Worm (Caenorhabditis elegans) whole organism, young adult: ENCODE measurements around the gene irld-51.
A peak's percentile ranks its signal among the peaks of the same experiment; 100 is the strongest.

Source experiments
- B0019.2 ChIP-seq: fragments of 200-800 bp; sonication (Bioruptor generic); conservative IDR thresholded peaks from 2 replicates; pipeline ENCODE4 v1.3.6; 2022; ENCODE audit warnings: missing genetic modification reagents, missing genetic modification characterization, missing compliant biosample characterization
- B0261.1 ChIP-seq: sonication (generic microtip); optimal IDR thresholded peaks from 2 replicates; lab custom pipeline; 2016; ENCODE audit warnings: mild to moderate bottlenecking, missing genetic modification characterization, moderate library complexity, missing compliant biosample characterization
- C17E4.6 ChIP-seq: fragments of 200-800 bp; sonication (Bioruptor generic); IDR thresholded peaks from 2 replicates; pipeline ENCODE4 v1.3.6; 2022; ENCODE audit warnings: missing genetic modification reagents, missing genetic modification characterization, missing compliant biosample characterization
- F10E7.11 ChIP-seq: sonication (generic microtip); optimal IDR thresholded peaks from 2 replicates; lab custom pipeline; 2017; ENCODE audit warnings: mild to moderate bottlenecking, missing genetic modification characterization, moderate library complexity, missing compliant biosample characterization
- F23B12.7 ChIP-seq: sonication (generic microtip); optimal IDR thresholded peaks from 2 replicates; lab custom pipeline; 2017; ENCODE audit warnings: missing genetic modification characterization, mild to moderate bottlenecking, missing compliant biosample characterization, antibody characterized with exemption, moderate library complexity; ENCODE audit not compliant: insufficient read depth
- F52B5.7 ChIP-seq: sonication (generic microtip); optimal IDR thresholded peaks from 2 replicates; lab custom pipeline; 2016; ENCODE audit warnings: mild to moderate bottlenecking, missing genetic modification characterization, missing compliant biosample characterization
- K11D2.4 ChIP-seq: fragments of 200-800 bp; sonication (Bioruptor generic); IDR thresholded peaks from 2 replicates; pipeline ENCODE4 v1.3.6; 2022; ENCODE audit warnings: missing genetic modification reagents, missing genetic modification characterization, missing compliant biosample characterization
- Y53F4B.3 ChIP-seq: fragments of 200-800 bp; sonication (Bioruptor generic); IDR thresholded peaks from 2 replicates; pipeline ENCODE4 v1.3.6; 2022; ENCODE audit warnings: missing genetic modification reagents, missing genetic modification characterization, missing compliant biosample characterization
- aptf-2 ChIP-seq: fragments of 200-800 bp; sonication (Bioruptor generic); conservative IDR thresholded peaks from 2 replicates; pipeline ENCODE4 v1.3.6; 2022; ENCODE audit warnings: missing genetic modification reagents, missing genetic modification characterization, missing compliant biosample characterization
- aptf-3 ChIP-seq: fragments of 200-800 bp; sonication (Bioruptor generic); IDR thresholded peaks from 2 replicates; pipeline ENCODE4 v1.3.6; 2022; ENCODE audit warnings: missing genetic modification characterization, missing compliant biosample characterization
- atf-7 ChIP-seq: sonication (generic microtip); optimal IDR thresholded peaks from 2 replicates; lab custom pipeline; 2017; ENCODE audit warnings: mild to moderate bottlenecking, missing genetic modification characterization, missing compliant biosample characterization
- athp-1 ChIP-seq: sonication (generic microtip); optimal IDR thresholded peaks from 2 replicates; lab custom pipeline; 2017; ENCODE audit warnings: mild to moderate bottlenecking, missing genetic modification characterization, missing compliant biosample characterization
- attf-3 ChIP-seq: fragments of 200-800 bp; sonication (Bioruptor generic); conservative IDR thresholded peaks from 2 replicates; pipeline ENCODE4 v1.3.6; 2022; ENCODE audit warnings: missing genetic modification reagents, missing genetic modification characterization, missing compliant biosample characterization
- attf-5 ChIP-seq: fragments of 200-800 bp; sonication (Bioruptor generic); optimal IDR thresholded peaks from 2 replicates; lab custom pipeline; 2018; ENCODE audit warnings: mild to moderate bottlenecking, missing genetic modification characterization, missing compliant biosample characterization
- bed-1 ChIP-seq: fragments of 200-800 bp; sonication (Bioruptor generic); IDR thresholded peaks from 2 replicates; pipeline ENCODE4 v1.3.6; 2022; ENCODE audit warnings: missing genetic modification reagents, missing genetic modification characterization, missing compliant biosample characterization
- ceh-27 ChIP-seq: fragments of 200-800 bp; sonication (Bioruptor generic); optimal IDR thresholded peaks from 2 replicates; lab custom pipeline; 2018; ENCODE audit warnings: mild to moderate bottlenecking, missing genetic modification characterization, moderate library complexity, missing compliant biosample characterization
- ceh-58 ChIP-seq: fragments of 200-800 bp; sonication (Bioruptor generic); IDR thresholded peaks from 2 replicates; pipeline ENCODE4 v1.3.6; 2022; ENCODE audit warnings: missing genetic modification characterization, missing compliant biosample characterization
- ceh-91 ChIP-seq: fragments of 200-800 bp; sonication (Bioruptor generic); IDR thresholded peaks from 2 replicates; pipeline ENCODE4 v1.3.6; 2022; ENCODE audit warnings: missing genetic modification reagents, missing genetic modification characterization, missing compliant biosample characterization
- dox-1 ChIP-seq: fragments of 200-800 bp; sonication (Bioruptor generic); IDR thresholded peaks from 2 replicates; pipeline ENCODE4 v1.3.6; 2022; ENCODE audit warnings: missing genetic modification reagents, missing genetic modification characterization, missing compliant biosample characterization
- efl-1 ChIP-seq: fragments of 150-350 bp; optimal IDR thresholded peaks from 2 replicates; lab custom pipeline; 2014; ENCODE audit warnings: missing biosample characterization, missing genetic modification reagents, missing genetic modification characterization
- egl-44 ChIP-seq: fragments of 200-800 bp; sonication (Bioruptor generic); IDR thresholded peaks from 2 replicates; pipeline ENCODE4 v1.3.6; 2022; ENCODE audit warnings: missing genetic modification reagents, missing genetic modification characterization, missing compliant biosample characterization
- egrh-3 ChIP-seq: fragments of 200-800 bp; sonication (Bioruptor generic); IDR thresholded peaks from 2 replicates; pipeline ENCODE4 v1.3.6; 2022; ENCODE audit warnings: missing genetic modification reagents, missing genetic modification characterization, missing compliant biosample characterization
- ekl-4 ChIP-seq: fragments of 200-800 bp; sonication (Bioruptor generic); IDR thresholded peaks from 2 replicates; pipeline ENCODE4 v1.3.6; 2022; ENCODE audit warnings: missing genetic modification reagents, missing genetic modification characterization, missing compliant biosample characterization
- him-1 ChIP-seq: sonication (generic microtip); optimal IDR thresholded peaks from 2 replicates; lab custom pipeline; 2016; ENCODE audit warnings: missing genotype, missing genetic modification reagents, missing genetic modification characterization, missing compliant biosample characterization
- hmg-1.2 ChIP-seq: fragments of 200-800 bp; sonication (Bioruptor generic); IDR thresholded peaks from 2 replicates; pipeline ENCODE4 v1.3.6; 2022; ENCODE audit warnings: missing genetic modification reagents, missing genetic modification characterization, missing compliant biosample characterization
- hmg-20 ChIP-seq: fragments of 200-800 bp; sonication (Bioruptor generic); IDR thresholded peaks from 2 replicates; pipeline ENCODE4 v1.3.6; 2022; ENCODE audit warnings: missing genetic modification reagents, missing genetic modification characterization, missing compliant biosample characterization
- let-607 ChIP-seq, 2 experiments: fragments of 200-800 bp in 1 of 2; sonication (Bioruptor generic) in 1 of 2; sonication (generic microtip) in 1 of 2; optimal IDR thresholded peaks; 2 replicates each; lab custom pipeline; 2016 to 2018; ENCODE audit warnings: mild to moderate bottlenecking in 2 of 2, missing compliant biosample characterization in 2 of 2, missing genetic modification characterization in 2 of 2, moderate library complexity in 2 of 2, missing genotype in 1 of 2
- lin-35 ChIP-seq, 3 experiments: fragments of 150-350 bp in 2 of 3; sonication (generic microtip) in 1 of 3; optimal IDR thresholded peaks; 2 replicates each; lab custom pipeline; 2014 to 2018; ENCODE audit warnings: missing biosample characterization in 3 of 3, missing genetic modification characterization in 3 of 3, missing genetic modification reagents in 3 of 3
- lir-1 ChIP-seq: fragments of 200-800 bp; sonication (Bioruptor generic); conservative IDR thresholded peaks from 2 replicates; pipeline ENCODE4 v1.3.6; 2022; ENCODE audit warnings: missing genetic modification reagents, missing genetic modification characterization, missing compliant biosample characterization
- lsy-27 ChIP-seq: sonication (generic microtip); optimal IDR thresholded peaks from 2 replicates; lab custom pipeline; 2017; ENCODE audit warnings: missing genetic modification characterization, mild to moderate bottlenecking, missing compliant biosample characterization, antibody characterized with exemption, missing genotype, borderline replicate concordance; ENCODE audit not compliant: insufficient read depth
- madf-6 ChIP-seq: fragments of 200-800 bp; sonication (Bioruptor generic); IDR thresholded peaks from 2 replicates; pipeline ENCODE4 v1.3.6; 2022; ENCODE audit warnings: missing genetic modification reagents, missing genetic modification characterization, missing compliant biosample characterization
- mcd-1 ChIP-seq: fragments of 200-800 bp; sonication (Bioruptor generic); IDR thresholded peaks from 2 replicates; pipeline ENCODE4 v1.3.6; 2022; ENCODE audit warnings: missing genetic modification reagents, missing genetic modification characterization, missing compliant biosample characterization
- mes-4 ChIP-seq: sonication (generic microtip); optimal IDR thresholded peaks from 2 replicates; lab custom pipeline; 2016; ENCODE audit warnings: missing genotype, missing genetic modification characterization, missing compliant biosample characterization
- nfya-2 ChIP-seq: fragments of 200-800 bp; sonication (Bioruptor generic); IDR thresholded peaks from 2 replicates; pipeline ENCODE4 v1.3.6; 2022; ENCODE audit warnings: missing genetic modification reagents, missing genetic modification characterization, missing compliant biosample characterization
- nhr-120 ChIP-seq: fragments of 200-800 bp; sonication (Bioruptor generic); IDR thresholded peaks from 2 replicates; pipeline ENCODE4 v1.3.6; 2022; ENCODE audit warnings: missing genetic modification characterization, missing compliant biosample characterization
- rcor-1 ChIP-seq: fragments of 200-800 bp; sonication (Bioruptor generic); IDR thresholded peaks from 2 replicates; pipeline ENCODE4 v1.3.6; 2022; ENCODE audit warnings: missing genetic modification reagents, missing genetic modification characterization, missing compliant biosample characterization
- rec-8 ChIP-seq, 2 experiments: sonication (generic microtip); optimal IDR thresholded peaks; 2 replicates each; lab custom pipeline; 2016; ENCODE audit warnings: mild to moderate bottlenecking in 2 of 2, missing genetic modification characterization in 2 of 2, missing genetic modification reagents in 2 of 2, missing genotype in 2 of 2, missing biosample characterization in 1 of 2, missing compliant biosample characterization in 1 of 2, moderate library complexity in 1 of 2
- sea-2 ChIP-seq: fragments of 200-800 bp; sonication (Bioruptor generic); IDR thresholded peaks from 2 replicates; pipeline ENCODE4 v1.3.6; 2022; ENCODE audit warnings: missing genetic modification characterization, missing compliant biosample characterization
- snpc-3.4 ChIP-seq: sonication (generic microtip); optimal IDR thresholded peaks from 2 replicates; lab custom pipeline; 2017; ENCODE audit warnings: missing genetic modification characterization, mild to moderate bottlenecking, missing compliant biosample characterization, antibody characterized with exemption, moderate library complexity, missing genotype, missing genetic modification reagents
- tbp1 ChIP-seq: fragments of 200-800 bp; sonication (Bioruptor generic); optimal IDR thresholded peaks from 2 replicates; lab custom pipeline; 2018; ENCODE audit warnings: mild to moderate bottlenecking, missing genetic modification characterization, missing compliant biosample characterization
- tbx-9 ChIP-seq: sonication (generic microtip); optimal IDR thresholded peaks from 2 replicates; lab custom pipeline; 2016; ENCODE audit warnings: borderline replicate concordance, missing genetic modification characterization, inconsistent platforms, missing compliant biosample characterization
- unc-130 ChIP-seq: sonication (generic microtip); optimal IDR thresholded peaks from 2 replicates; lab custom pipeline; 2016; ENCODE audit warnings: missing genetic modification reagents, missing genetic modification characterization, missing compliant biosample characterization
- zfh-2 ChIP-seq: fragments of 200-800 bp; sonication (Bioruptor generic); conservative IDR thresholded peaks from 2 replicates; pipeline ENCODE4 v1.3.6; 2022; ENCODE audit warnings: missing genetic modification reagents, missing genetic modification characterization, missing compliant biosample characterization
- ztf-28 ChIP-seq: fragments of 200-800 bp; sonication (Bioruptor generic); IDR thresholded peaks from 2 replicates; pipeline ENCODE4 v1.3.6; 2022; ENCODE audit warnings: missing genetic modification reagents, missing genetic modification characterization, missing compliant biosample characterization
- ztf-6 ChIP-seq: fragments of 200-800 bp; sonication (Bioruptor generic); IDR thresholded peaks from 2 replicates; pipeline ENCODE4 v1.3.6; 2022; ENCODE audit warnings: missing genetic modification reagents, missing genetic modification characterization, missing compliant biosample characterization

irld-51 gene

ce11 chrII:2921860-2922259, 30.7 kb downstream of the irld-51 start:
- no peak for TF ChIP-seq rec-8 (tag; optimal IDR thresholded peaks at IDR 0.05; lab: Kevin White, UChicago)
- no peak for TF ChIP-seq tbx-9 (tag; lab: Kevin White, UChicago)
- TF ChIP-seq efl-1 (GFP tag; lab: Kevin White, UChicago) = no peak
- TF ChIP-seq egrh-3 = peak; percentile 45; the same call in 1 of the 2 replicates
- no peak for TF ChIP-seq athp-1 (tag; lab: Kevin White, UChicago)
- no peak for TF ChIP-seq ztf-6 (GFP tag; lab: Robert Waterston, UW)
- no peak for TF ChIP-seq lsy-27
- TF ChIP-seq hmg-1.2 = peak; percentile 90
- TF ChIP-seq mcd-1 (GFP tag; lab: Robert Waterston, UW) = 0 out of 2 replicates have a peak, but pooled peaks have one; percentile 12
- peak; percentile 79 for TF ChIP-seq zfh-2 (GFP tag; lab: Robert Waterston, UW)
- TF ChIP-seq, all 124 proteins: peak for 4

ce11 chrII:2920817-2921458, 31.6 kb downstream of the irld-51 start:
- TF ChIP-seq ztf-28 (GFP tag; lab: Robert Waterston, UW) (no peak), F23B12.7 (no peak), ceh-91 (GFP tag; lab: Robert Waterston, UW) (peak; percentile 84), egl-44 (GFP tag; lab: Robert Waterston, UW) (no peak), ceh-58 (GFP tag; lab: Robert Waterston, UW) (no peak), aptf-2 (GFP tag; lab: Robert Waterston, UW) (no peak), snpc-3.4 (tag; lab: Kevin White, UChicago) (peak; percentile 46), B0019.2 (GFP tag; lab: Robert Waterston, UW) (no peak), rcor-1 (GFP tag; lab: Robert Waterston, UW) (peak; percentile 77), sea-2 (GFP tag; lab: Robert Waterston, UW) (no peak), lir-1 (GFP tag; lab: Robert Waterston, UW) (peak; percentile 7; the same call in 1 of the 2 replicates), bed-1 (GFP tag; lab: Robert Waterston, UW) (0 out of 2 replicates have a peak, but pooled peaks have one; percentile 43), tbp1 (peak; percentile 45), Y53F4B.3 (GFP tag; lab: Robert Waterston, UW) (no peak), ekl-4 (GFP tag; lab: Robert Waterston, UW) (0 out of 2 replicates have a peak, but pooled peaks have one; percentile 68), attf-3 (GFP tag; lab: Robert Waterston, UW) (no peak), dox-1 (GFP tag; lab: Robert Waterston, UW) (peak; percentile 71), attf-5 (GFP tag; lab: Kevin White, UChicago) (peak; percentile 74), hmg-20 (GFP tag; lab: Robert Waterston, UW) (no peak), ceh-27 (peak; percentile 46), mes-4 (tag; lab: Kevin White, UChicago) (peak; percentile 21), lin-35 (GFP tag; optimal IDR thresholded peaks at IDR 0.05; lab: Kevin White, UChicago) (peak in 1 of 3 experiments; percentile 31), atf-7 (peak; percentile 70), let-607 (tag; optimal IDR thresholded peaks at IDR 0.05; lab: Kevin White, UChicago) (no peak), C17E4.6 (GFP tag; lab: Robert Waterston, UW) (no peak), F10E7.11 (tag; lab: Kevin White, UChicago) (peak; percentile 37), zfh-2 (GFP tag; lab: Robert Waterston, UW) (peak; percentile 62; the same call in 1 of the 2 replicates), him-1 (peak; percentile 34), nhr-120 (GFP tag; lab: Robert Waterston, UW) (no peak), B0261.1 (tag; lab: Kevin White, UChicago) (peak; percentile 9), nfya-2 (GFP tag; lab: Robert Waterston, UW) (no peak), K11D2.4 (GFP tag; lab: Robert Waterston, UW) (no peak; the same call in 1 of the 2 replicates), F52B5.7 (tag; lab: Kevin White, UChicago) (peak; percentile 37), madf-6 (peak; percentile 88), rec-8 (tag; optimal IDR thresholded peaks at IDR 0.05; lab: Kevin White, UChicago) (no peak), aptf-3 (no peak; the same call in 1 of the 2 replicates), unc-130 (GFP tag; lab: Kevin White, UChicago) (peak; percentile 59)
